Fruit fly (Drosophila melanogaster) whole organism, adult: ENCODE measurements around the gene ck.

Source experiments
- Crg-1 ChIP-seq: fragments of 200-800 bp; sonication (Bioruptor generic); optimal IDR thresholded peaks from 2 replicates; lab custom pipeline; 2016; ENCODE audit warnings: missing biosample characterization, missing genetic modification characterization
- bab1 ChIP-seq: fragments of 200-800 bp; sonication (Bioruptor generic); optimal IDR thresholded peaks from 3 replicates; lab custom pipeline; 2019; ENCODE audit warnings: missing biosample characterization, mild to moderate bottlenecking, missing genetic modification characterization, moderate library complexity
- cic ChIP-seq: fragments of 200-800 bp; sonication (Bioruptor generic); optimal IDR thresholded peaks from 2 replicates; lab custom pipeline; 2017; ENCODE audit warnings: missing biosample characterization, mild to moderate bottlenecking, missing genetic modification characterization, moderate library complexity

dm6 chr2L:15052805-15053388 is 4.8 kb downstream of the ck start:
- no peak for TF ChIP-seq cic (GFP tag; lab: Kevin White, UChicago)
- no peak for TF ChIP-seq bab1 (GFP tag; lab: Kevin White, UChicago)
- TF ChIP-seq Crg-1 (GFP tag; lab: Kevin White, UChicago): no peak
